Worm (Caenorhabditis elegans): ENCODE measurements around the gene M117.3.

M117.3 gene

DNA sequence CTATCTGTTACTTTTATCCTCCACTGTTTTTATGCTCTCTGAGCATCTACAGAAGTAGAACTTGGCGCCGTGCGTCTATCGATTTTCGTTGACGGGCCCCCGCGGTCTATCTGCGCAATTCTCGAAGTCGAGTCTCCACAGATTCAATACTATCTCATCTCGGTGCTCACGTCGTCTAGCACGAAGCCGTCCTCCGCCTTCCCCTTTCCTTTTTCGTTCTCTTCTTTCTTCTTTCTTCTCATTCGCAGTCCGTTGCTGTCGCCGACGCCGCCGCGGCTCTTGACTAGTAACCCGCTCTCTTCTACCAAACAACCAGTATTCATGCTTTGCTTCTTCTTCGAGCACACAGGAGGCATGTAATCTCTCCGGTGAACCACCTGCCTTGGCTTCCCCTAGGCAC is 49.1 kb downstream of the M117.3 start (continued):
- no peak for TF ChIP-seq zfp-2 (tag; optimal IDR thresholded peaks at IDR 0.05)
- TF ChIP-seq F49E8.2 (tag; optimal IDR thresholded peaks at IDR 0.05; ENCODE audit: borderline replicate concordance): no peak
- peak; percentile 53 for TF ChIP-seq aha-1 (tag)
- peak; percentile 67 for TF ChIP-seq rbr-2 (tag; optimal IDR thresholded peaks at IDR 0.05)
- peak; percentile 9 for TF ChIP-seq ceh-28 (tag; optimal IDR thresholded peaks at IDR 0.05)
- no peak for TF ChIP-seq lin-13 (GFP tag; optimal IDR thresholded peaks at IDR 0.05)
- TF ChIP-seq nhr-48 (tag; optimal IDR thresholded peaks at IDR 0.05): no peak
- TF ChIP-seq zag-1 (tag; optimal IDR thresholded peaks at IDR 0.05): no peak
- no peak for TF ChIP-seq mxl-3 (GFP tag; optimal IDR thresholded peaks at IDR 0.05)

DNA sequence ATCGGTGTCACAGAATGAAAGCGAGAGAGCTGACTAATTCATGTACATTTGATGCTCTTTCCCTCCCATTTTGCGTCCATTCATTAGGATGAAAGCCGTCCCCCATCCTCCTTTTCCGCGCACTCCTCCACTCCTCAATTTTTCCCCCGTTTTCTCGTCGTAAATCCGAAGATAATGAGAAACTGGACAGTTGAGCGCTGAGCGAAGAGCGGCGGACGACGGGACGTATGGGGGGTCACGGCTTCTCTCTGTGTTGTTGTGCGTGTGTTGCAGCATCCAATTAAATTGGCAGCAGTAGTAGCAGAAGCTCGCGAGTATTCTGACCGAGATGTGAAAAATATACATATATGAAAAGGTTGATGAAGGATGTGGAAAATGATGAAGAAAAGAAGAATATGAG is 49.9 kb downstream of the M117.3 start:
- TF ChIP-seq nhr-237 (tag; optimal IDR thresholded peaks at IDR 0.05) (no peak), unc-62 (GFP tag; optimal IDR thresholded peaks at IDR 0.05 in 1 of 2) (peak in 1 of 2 experiments; percentile 39), unc-62 (tag; optimal IDR thresholded peaks at IDR 0.05) (no peak)
